Worm (Caenorhabditis elegans): ENCODE data around the gene F55H2.7.

Gene F55H2.7

ce11 chrIII:9467095-9467494 lies 49.0 kb downstream of the F55H2.7 start, which contains the start of gene baf-1 (continued):
- TF ChIP-seq F16B12.6 (tag; optimal IDR thresholded peaks at IDR 0.05) = peak; percentile 40
- TF ChIP-seq snpc-4 (tag; optimal IDR thresholded peaks at IDR 0.05) = peak; percentile 76
- TF ChIP-seq lin-13 (GFP tag; optimal IDR thresholded peaks at IDR 0.05) = peak; percentile 58
- TF ChIP-seq lin-14 (GFP tag; optimal IDR thresholded peaks at IDR 0.05) = peak; percentile 55
- TF ChIP-seq jun-1 (tag; optimal IDR thresholded peaks at IDR 0.05) = peak; percentile 15
- peak; percentile 77 for TF ChIP-seq nhr-90 (tag; optimal IDR thresholded peaks at IDR 0.05; ENCODE audit: poor library complexity)
- peak; percentile 12 for TF ChIP-seq unc-130 (tag; optimal IDR thresholded peaks at IDR 0.05)
- peak; percentile 1 for TF ChIP-seq fos-1 (tag; optimal IDR thresholded peaks at IDR 0.05)
- TF ChIP-seq C16A3.4 (tag; optimal IDR thresholded peaks at IDR 0.05) = peak; percentile 50
- no peak for TF ChIP-seq ceh-8 (GFP tag; optimal IDR thresholded peaks at IDR 0.05)
- TF ChIP-seq alr-1 (tag; optimal IDR thresholded peaks at IDR 0.05; ENCODE audit: borderline replicate concordance) = no peak
- peak; percentile 75 to 77 for TF ChIP-seq efl-1 (optimal IDR thresholded peaks at IDR 0.05)
- TF ChIP-seq efl-1 (GFP tag; optimal IDR thresholded peaks at IDR 0.05 in 1 of 2) = peak; percentile 70 to 97
- peak; percentile 72 to 83 for TF ChIP-seq lin-35 (GFP tag; optimal IDR thresholded peaks at IDR 0.05)
- TF ChIP-seq nhr-84 (tag; optimal IDR thresholded peaks at IDR 0.05) = no peak
- TF ChIP-seq ets-5 (GFP tag; IDR thresholded peaks at IDR 0.05) = no peak
- peak; percentile 19 for TF ChIP-seq pax-3 (tag; optimal IDR thresholded peaks at IDR 0.05)
- peak; percentile 77 for TF ChIP-seq nhr-85 (tag)
- peak; percentile 64 for TF ChIP-seq lin-15B (tag; optimal IDR thresholded peaks at IDR 0.05)
- TF ChIP-seq unc-62 (GFP tag; optimal IDR thresholded peaks at IDR 0.05) = no peak
- TF ChIP-seq isw-1 (GFP tag; IDR thresholded peaks at IDR 0.05) = peak; percentile 57
- no peak for TF ChIP-seq hlh-4 (tag; optimal IDR thresholded peaks at IDR 0.05)
- TF ChIP-seq lir-3 (tag; optimal IDR thresholded peaks at IDR 0.05; ENCODE audit: poor library complexity) = peak; percentile 59
- TF ChIP-seq fkh-8 (tag; optimal IDR thresholded peaks at IDR 0.05) = peak; percentile 27
- peak; percentile 51 for TF ChIP-seq mep-1 (tag; optimal IDR thresholded peaks at IDR 0.05)
- TF ChIP-seq nhr-20 (tag; optimal IDR thresholded peaks at IDR 0.05) = peak; percentile 66
- no peak for TF ChIP-seq efl-3 (GFP tag; optimal IDR thresholded peaks at IDR 0.05)

DNA sequence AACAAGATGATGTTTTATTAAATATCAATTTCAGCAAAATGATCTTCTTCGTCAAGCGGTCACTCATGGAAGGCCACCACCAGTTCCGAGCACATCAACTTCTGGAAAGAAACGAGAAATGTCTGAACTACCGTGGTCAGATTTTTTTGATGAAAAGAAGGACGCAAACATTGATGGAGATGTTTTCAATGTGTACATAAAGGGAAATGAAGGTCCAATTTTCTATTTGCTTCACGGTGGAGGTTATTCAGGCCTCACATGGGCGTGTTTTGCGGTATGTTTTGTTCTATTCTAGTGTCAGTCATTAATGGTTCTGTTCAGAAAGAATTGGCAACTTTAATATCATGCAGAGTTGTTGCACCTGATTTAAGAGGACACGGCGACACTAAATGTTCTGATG lies 50.2 kb downstream of the F55H2.7 start, which contains the start of gene B0464.6:
B0464.6 (minus strand) TSS at position 101 of the 400 bp plus-strand sequence.
- TF ChIP-seq unc-130 (tag; optimal IDR thresholded peaks at IDR 0.05) (no peak), efl-1 (optimal IDR thresholded peaks at IDR 0.05) (no peak), efl-1 (GFP tag; optimal IDR thresholded peaks at IDR 0.05 in 1 of 2) (no peak), unc-86 (tag; optimal IDR thresholded peaks at IDR 0.05) (no peak), sox-4 (tag; optimal IDR thresholded peaks at IDR 0.05) (no peak), C16A3.4 (tag; optimal IDR thresholded peaks at IDR 0.05) (no peak), nhr-11 (tag; optimal IDR thresholded peaks at IDR 0.05) (no peak), xbp-1 (tag; optimal IDR thresholded peaks at IDR 0.05) (no peak), nhr-237 (tag; optimal IDR thresholded peaks at IDR 0.05) (no peak), hpl-2 (GFP tag; optimal IDR thresholded peaks at IDR 0.05) (no peak)

- TF ChIP-seq nhr-76 (tag; optimal IDR thresholded peaks at IDR 0.05) (no peak), ceh-90 (tag; optimal IDR thresholded peaks at IDR 0.05) (peak; percentile 91), nhr-20 (tag; optimal IDR thresholded peaks at IDR 0.05) (peak; percentile 74), nhr-19 (GFP tag; conservative IDR thresholded peaks at IDR 0.05) (peak; percentile 70), blmp-1 (tag; optimal IDR thresholded peaks at IDR 0.05) (peak; percentile 51), vab-15 (tag; optimal IDR thresholded peaks at IDR 0.05) (no peak), Y116A8C.19 (tag; optimal IDR thresholded peaks at IDR 0.05; ENCODE audit: borderline replicate concordance) (peak; percentile 47), ceh-82 (tag; optimal IDR thresholded peaks at IDR 0.05) (peak; percentile 31 to 66 (median 52)), hlh-4 (tag; optimal IDR thresholded peaks at IDR 0.05) (peak; percentile 34), ceh-88 (GFP tag; IDR thresholded peaks at IDR 0.05) (no peak), irx-1 (tag; optimal IDR thresholded peaks at IDR 0.05) (peak; percentile 90), fos-1 (tag; optimal IDR thresholded peaks at IDR 0.05) (no peak), dpl-1 (GFP tag; optimal IDR thresholded peaks at IDR 0.05) (peak; percentile 16 to 70 (median 64)), rnt-1 (tag; optimal IDR thresholded peaks at IDR 0.05) (peak; percentile 95), xbp-1 (tag; optimal IDR thresholded peaks at IDR 0.05) (peak; percentile 74), fkh-8 (tag; optimal IDR thresholded peaks at IDR 0.05) (peak; percentile 58), sox-4 (tag; optimal IDR thresholded peaks at IDR 0.05) (peak; percentile 88), unc-130 (tag; optimal IDR thresholded peaks at IDR 0.05) (no peak), efl-1 (optimal IDR thresholded peaks at IDR 0.05) (peak; percentile 49 to 63), efl-1 (GFP tag; optimal IDR thresholded peaks at IDR 0.05 in 1 of 2) (peak; percentile 70 to 95), mep-1 (tag; optimal IDR thresholded peaks at IDR 0.05) (peak; percentile 74), lin-35 (GFP tag; optimal IDR thresholded peaks at IDR 0.05) (peak; percentile 55 to 61), nhr-84 (tag; optimal IDR thresholded peaks at IDR 0.05) (no peak), elt-2 (tag; optimal IDR thresholded peaks at IDR 0.05) (peak; percentile 29), nhr-47 (tag; optimal IDR thresholded peaks at IDR 0.05) (peak; percentile 83), ztf-11 (tag; optimal IDR thresholded peaks at IDR 0.05) (peak in 1 of 2 experiments; percentile 87), snu-23 (GFP tag; optimal IDR thresholded peaks at IDR 0.05) (peak; percentile 72), pax-3 (tag; optimal IDR thresholded peaks at IDR 0.05) (peak; percentile 67)
Observed at ce11 chrIII:9465424-9465823, 50.6 kb downstream of the F55H2.7 start, which contains the start of gene B0464.9. Gene B0464.9 (plus strand): TSS chrIII:9465767.

Measured in whole organism, L1 larva.